Fruit fly (Drosophila melanogaster): Measurements from ENCODE around the gene CG9555.

dm6 chr2L:8998237-8998636 is 6.7 kb downstream of the CG9555 start, which contains the start of gene Try29F:
- TF ChIP-seq N (GFP tag; optimal IDR thresholded peaks at IDR 0.05), result no peak
- no peak for TF ChIP-seq pan (optimal IDR thresholded peaks at IDR 0.05)
- TF ChIP-seq Mio (GFP tag; optimal IDR thresholded peaks at IDR 0.05), result no peak
- TF ChIP-seq Hr78 (GFP tag; optimal IDR thresholded peaks at IDR 0.05), result no peak
- no peak for TF ChIP-seq Myc (optimal IDR thresholded peaks at IDR 0.05)
- TF ChIP-seq h (GFP tag; optimal IDR thresholded peaks at IDR 0.05), result no peak
- no peak for TF ChIP-seq OdsH (GFP tag; optimal IDR thresholded peaks at IDR 0.05)
- no peak for TF ChIP-seq GATAd (GFP tag; optimal IDR thresholded peaks at IDR 0.05)
- no peak for TF ChIP-seq fru (GFP tag; optimal IDR thresholded peaks at IDR 0.05)
- no peak for TF ChIP-seq Hr83 (GFP tag; optimal IDR thresholded peaks at IDR 0.05; ENCODE audit: poor library complexity, severe bottlenecking)
- no peak for TF ChIP-seq rgr (GFP tag; optimal IDR thresholded peaks at IDR 0.05)
- TF ChIP-seq Dfd (GFP tag; optimal IDR thresholded peaks at IDR 0.05), result no peak
- TF ChIP-seq psq (GFP tag; optimal IDR thresholded peaks at IDR 0.05), result no peak
